Fruit fly (Drosophila melanogaster): ENCODE data around the gene CG31709.

Gene CG31709

DNA sequence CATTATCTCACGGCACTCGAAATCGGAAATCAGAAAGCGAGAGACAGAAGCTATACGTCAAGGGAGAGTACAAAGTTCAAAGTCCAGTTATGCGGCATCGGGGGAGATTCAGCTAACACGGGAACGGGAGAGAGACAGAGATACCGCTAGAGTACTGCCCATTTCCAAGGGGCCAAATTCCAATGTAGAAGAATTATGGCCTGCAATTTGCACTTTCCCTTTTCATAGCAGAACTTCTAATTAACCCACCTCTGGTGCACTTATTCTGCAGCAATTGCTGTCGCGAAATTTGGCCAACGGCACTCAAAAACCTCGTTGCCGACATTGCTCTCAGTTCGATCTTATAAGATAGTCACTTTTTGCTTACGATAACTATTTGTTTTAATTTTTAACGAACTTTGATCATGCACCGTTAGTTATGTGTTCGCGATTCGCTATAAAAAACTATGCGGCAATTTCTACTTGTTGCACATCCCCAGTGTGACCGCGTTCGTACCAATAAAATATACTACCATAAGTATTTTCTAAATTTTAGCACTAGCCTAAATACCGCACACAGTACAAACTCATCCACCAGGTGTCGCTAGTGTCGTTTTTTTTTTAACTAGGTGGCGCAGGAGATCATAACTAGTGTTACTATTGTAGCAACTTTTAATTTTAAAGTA is 3.0 kb downstream of the CG31709 start, which contains the start of gene Mtpalpha (continued):
- TF ChIP-seq lov (optimal IDR thresholded peaks at IDR 0.05) (no peak), lov (GFP tag; IDR thresholded peaks at IDR 0.05) (no peak), luna (GFP tag; optimal IDR thresholded peaks at IDR 0.05) (no peak), eve (GFP tag; optimal IDR thresholded peaks at IDR 0.05) (no peak), CG6272 (GFP tag; IDR thresholded peaks at IDR 0.05) (no peak), CG14710 (tag; optimal IDR thresholded peaks at IDR 0.05) (peak; percentile 47), CG15696 (tag; optimal IDR thresholded peaks at IDR 0.05) (peak; percentile 52), dmrt99B (tag; optimal IDR thresholded peaks at IDR 0.05) (peak; percentile 1), ems (GFP tag; optimal IDR thresholded peaks at IDR 0.05) (peak; percentile 16), Abd-B (GFP tag; optimal IDR thresholded peaks at IDR 0.05) (no peak), salm (tag; optimal IDR thresholded peaks at IDR 0.05) (peak; percentile 6), en (GFP tag; optimal IDR thresholded peaks at IDR 0.05) (no peak), Ets65A (GFP tag) (peak; percentile 58), D19A (tag; optimal IDR thresholded peaks at IDR 0.05) (no peak), Rx (GFP tag; IDR thresholded peaks at IDR 0.05) (no peak), CG17359 (tag; optimal IDR thresholded peaks at IDR 0.05) (peak; percentile 7), CG11247 (GFP tag; IDR thresholded peaks at IDR 0.05) (peak; percentile 61), CG30403 (GFP tag; optimal IDR thresholded peaks at IDR 0.05) (peak; percentile 43), HHEX (GFP tag; optimal IDR thresholded peaks at IDR 0.05) (peak; percentile 31), ro (GFP tag; IDR thresholded peaks at IDR 0.05) (no peak), pum (GFP tag; optimal IDR thresholded peaks at IDR 0.05) (peak; percentile 27), CG1603 (tag; optimal IDR thresholded peaks at IDR 0.05) (no peak), ftz-f1 (GFP tag; optimal IDR thresholded peaks at IDR 0.05) (no peak), CG7745 (tag; optimal IDR thresholded peaks at IDR 0.05) (no peak), Hr78 (GFP tag; optimal IDR thresholded peaks at IDR 0.05) (peak in 1 of 2 experiments; percentile 36), CG11723 (GFP tag; optimal IDR thresholded peaks at IDR 0.05) (no peak), Jarid2 (GFP tag; optimal IDR thresholded peaks at IDR 0.05) (peak; percentile 60), CG8359 (GFP tag; optimal IDR thresholded peaks at IDR 0.05; ENCODE audit: borderline replicate concordance) (no peak), CG33557 (GFP tag; optimal IDR thresholded peaks at IDR 0.05) (no peak), Hr51 (GFP tag; optimal IDR thresholded peaks at IDR 0.05) (no peak), ERR (GFP tag; optimal IDR thresholded peaks at IDR 0.05) (no peak), Hr39 (optimal IDR thresholded peaks at IDR 0.05) (no peak), nom (GFP tag; optimal IDR thresholded peaks at IDR 0.05) (peak; percentile 100), toy (GFP tag; IDR thresholded peaks at IDR 0.05) (no peak), mam (GFP tag; optimal IDR thresholded peaks at IDR 0.05) (peak; percentile 44), CG10543 (GFP tag; optimal IDR thresholded peaks at IDR 0.05) (no peak), CG7987 (GFP tag; optimal IDR thresholded peaks at IDR 0.05) (peak; percentile 38), h (optimal IDR thresholded peaks at IDR 0.05) (no peak), kah (GFP tag; optimal IDR thresholded peaks at IDR 0.05) (peak; percentile 88), CG6854 (GFP tag; optimal IDR thresholded peaks at IDR 0.05) (peak; percentile 35), slp2 (GFP tag; optimal IDR thresholded peaks at IDR 0.05) (no peak), CrebB (tag; optimal IDR thresholded peaks at IDR 0.05) (peak; percentile 0), Sry-δ (GFP tag; optimal IDR thresholded peaks at IDR 0.05) (peak; percentile 43), lmd (GFP tag; IDR thresholded peaks at IDR 0.05) (peak; percentile 33; the same call in 1 of the 2 replicates), CG31441 (GFP tag; IDR thresholded peaks at IDR 0.05) (no peak), twi (tag; optimal IDR thresholded peaks at IDR 0.05) (no peak), dimm (GFP tag; IDR thresholded peaks at IDR 0.05) (no peak), lbe (GFP tag; optimal IDR thresholded peaks at IDR 0.05) (no peak), CG30020 (tag; optimal IDR thresholded peaks at IDR 0.05) (no peak), CHES-1-like (GFP tag; optimal IDR thresholded peaks at IDR 0.05) (peak; percentile 23), Dip2 (GFP tag; IDR thresholded peaks at IDR 0.05) (peak; percentile 98)

Measured in whole organism, embryonic.